Fruit fly (Drosophila melanogaster) whole organism, embryonic: ENCODE results near the gene CG44158.
A peak's percentile ranks its signal among the peaks of the same experiment; 100 is the strongest.

ENCODE experiments used
- Abd-B ChIP-seq: fragments of 200-800 bp; sonication (Bioruptor generic); optimal IDR thresholded peaks from 2 replicates; lab custom pipeline; 2018; ENCODE audit warnings: missing biosample characterization, mild to moderate bottlenecking, missing genetic modification characterization, moderate library complexity
- CG10274 ChIP-seq: fragments of 200-800 bp; sonication (Bioruptor generic); optimal IDR thresholded peaks from 3 replicates; lab custom pipeline; 2017; ENCODE audit warnings: missing biosample characterization, mild to moderate bottlenecking, missing genetic modification characterization
- CG11456 ChIP-seq: fragments of 200-800 bp; sonication (Bioruptor generic); IDR thresholded peaks from 3 replicates; pipeline ENCODE4 v1.3.6; 2022; ENCODE audit warnings: missing biosample characterization, missing genetic modification characterization
- CG12104 ChIP-seq: fragments of 200-800 bp; sonication (Bioruptor generic); optimal IDR thresholded peaks from 3 replicates; lab custom pipeline; 2016; ENCODE audit warnings: missing biosample characterization, missing genetic modification characterization
- CG12942 ChIP-seq: fragments of 200-800 bp; sonication (Bioruptor generic); optimal IDR thresholded peaks from 3 replicates; lab custom pipeline; 2016; ENCODE audit warnings: missing biosample characterization, missing genetic modification characterization
- CG13624 ChIP-seq: fragments of 200-800 bp; sonication (Bioruptor generic); optimal IDR thresholded peaks from 2 replicates; lab custom pipeline; 2016; ENCODE audit warnings: missing biosample characterization, missing genetic modification characterization
- CG14860 ChIP-seq: fragments of 200-800 bp; sonication (Bioruptor generic); IDR thresholded peaks from 3 replicates; pipeline ENCODE4 v1.3.6; 2022; ENCODE audit warnings: missing biosample characterization, missing genetic modification characterization; ENCODE audit not compliant: partially characterized antibody
- CG15269 ChIP-seq: fragments of 200-800 bp; sonication (Bioruptor generic); optimal IDR thresholded peaks from 2 replicates; lab custom pipeline; 2018; ENCODE audit warnings: missing biosample characterization, mild to moderate bottlenecking, missing genetic modification characterization, moderate library complexity
- CG18262 ChIP-seq: fragments of 200-800 bp; optimal IDR thresholded peaks from 3 replicates; lab custom pipeline; 2019; ENCODE audit warnings: missing biosample characterization, mild to moderate bottlenecking, missing genetic modification characterization, moderate library complexity
- CG18476 ChIP-seq: fragments of 200-800 bp; sonication (Bioruptor generic); optimal IDR thresholded peaks from 2 replicates; lab custom pipeline; 2016; ENCODE audit warnings: missing biosample characterization, mild to moderate bottlenecking, missing genetic modification characterization
- CG3726 ChIP-seq: fragments of 200-800 bp; sonication (Bioruptor generic); IDR thresholded peaks from 3 replicates; pipeline ENCODE4, ENCODE4 v1.3.6; 2022; ENCODE audit warnings: missing biosample characterization, missing genetic modification characterization
- CG8765 ChIP-seq: fragments of 200-800 bp; sonication (Bioruptor generic); IDR thresholded peaks from 2 replicates; pipeline ENCODE4 v1.3.6; 2022; ENCODE audit warnings: missing biosample characterization, missing genetic modification characterization
- CG9215 ChIP-seq: fragments of 200-800 bp; sonication (Bioruptor generic); IDR thresholded peaks from 2 replicates; pipeline ENCODE4 v1.3.6; 2022; ENCODE audit warnings: missing biosample characterization, missing genetic modification characterization
- CG9609 ChIP-seq: fragments of 200-800 bp; sonication (Bioruptor generic); optimal IDR thresholded peaks from 3 replicates; lab custom pipeline; 2016; ENCODE audit warnings: missing biosample characterization, missing genetic modification characterization
- CTCF ChIP-seq: fragments of 200-800 bp; sonication (Bioruptor generic); optimal IDR thresholded peaks from 2 replicates; lab custom pipeline; 2017; ENCODE audit warnings: missing biosample characterization, mild to moderate bottlenecking, missing genetic modification characterization, moderate library complexity
- Chrac-16 ChIP-seq: fragments of 200-800 bp; sonication (Bioruptor generic); optimal IDR thresholded peaks from 3 replicates; lab custom pipeline; 2016; ENCODE audit warnings: missing biosample characterization, missing genetic modification characterization
- D ChIP-seq, 2 experiments: fragments of 200-800 bp in 1 of 2; fragments of >200 bp in 1 of 2; sonication (Bioruptor generic) in 1 of 2; optimal IDR thresholded peaks; 2 replicates in 1 of 2; 3 replicates in 1 of 2; lab custom pipeline; 2017; ENCODE audit warnings: mild to moderate bottlenecking in 1 of 2, missing biosample characterization in 1 of 2, missing genetic modification characterization in 1 of 2, missing genetic modification reagents in 1 of 2
- ERR ChIP-seq: fragments of 200-800 bp; sonication (Bioruptor generic); optimal IDR thresholded peaks from 2 replicates; lab custom pipeline; 2016; ENCODE audit warnings: missing biosample characterization, missing genetic modification characterization
- Fer1 ChIP-seq: fragments of 200-800 bp; sonication (Bioruptor generic); optimal IDR thresholded peaks from 2 replicates; lab custom pipeline; 2017; ENCODE audit warnings: missing biosample characterization, mild to moderate bottlenecking, missing genetic modification characterization
- Fer3 ChIP-seq: fragments of 200-800 bp; sonication (Bioruptor generic); optimal IDR thresholded peaks from 2 replicates; lab custom pipeline; 2018; ENCODE audit warnings: missing biosample characterization, mild to moderate bottlenecking, missing genetic modification characterization, moderate library complexity
- HLH4C ChIP-seq: fragments of 200-800 bp; sonication (Bioruptor generic); IDR thresholded peaks from 3 replicates; pipeline ENCODE4 v1.3.6; 2022; ENCODE audit warnings: missing biosample characterization, missing genetic modification characterization; ENCODE audit not compliant: partially characterized antibody
- HLH54F ChIP-seq: fragments of 200-800 bp; sonication (Bioruptor generic); optimal IDR thresholded peaks from 3 replicates; lab custom pipeline; 2016; ENCODE audit warnings: missing biosample characterization, missing genetic modification characterization
- Hr3 ChIP-seq: fragments of 200-800 bp; sonication (Bioruptor generic); optimal IDR thresholded peaks from 3 replicates; lab custom pipeline; 2016; ENCODE audit warnings: missing biosample characterization, missing genetic modification characterization
- Hr78 ChIP-seq, 2 experiments: fragments of 200-800 bp in 1 of 2; fragments of >200 bp in 1 of 2; sonication (Bioruptor generic) in 1 of 2; optimal IDR thresholded peaks; 2 replicates each; lab custom pipeline; 2017 to 2019; ENCODE audit warnings: missing biosample characterization in 2 of 2, missing genetic modification characterization in 2 of 2, mild to moderate bottlenecking in 1 of 2, moderate library complexity in 1 of 2
- MBD-R2 ChIP-seq: fragments of 200-800 bp; sonication (Bioruptor generic); IDR thresholded peaks from 2 replicates; pipeline ENCODE4 v1.3.6; 2022; ENCODE audit warnings: missing biosample characterization, missing genetic modification characterization
- NC2α ChIP-seq: fragments of 200-800 bp; sonication (Bioruptor generic); optimal IDR thresholded peaks from 2 replicates; lab custom pipeline; 2016; ENCODE audit warnings: missing biosample characterization, missing genetic modification characterization
- NK7.1 ChIP-seq: fragments of 200-800 bp; sonication (Bioruptor generic); optimal IDR thresholded peaks from 3 replicates; lab custom pipeline; 2016; ENCODE audit warnings: missing biosample characterization, missing genetic modification characterization
- Ravus ChIP-seq: fragments of 200-800 bp; sonication (Bioruptor generic); IDR thresholded peaks from 2 replicates; pipeline ENCODE4 v1.3.6; 2022; ENCODE audit warnings: missing biosample characterization, missing genetic modification characterization
- TFAM ChIP-seq: fragments of 200-800 bp; sonication (Bioruptor generic); optimal IDR thresholded peaks from 2 replicates; lab custom pipeline; 2017; ENCODE audit warnings: missing biosample characterization, missing genetic modification characterization, inconsistent platforms
- Tbp ChIP-seq: fragments of >200 bp; optimal IDR thresholded peaks from 2 replicates; lab custom pipeline; 2018; ENCODE audit warnings: missing biosample characterization, missing genetic modification characterization
- Usf ChIP-seq: fragments of 200-800 bp; sonication (Bioruptor generic); optimal IDR thresholded peaks from 2 replicates; lab custom pipeline; 2017; ENCODE audit warnings: missing genotype, missing biosample characterization, missing genetic modification characterization
- Xbp1 ChIP-seq: fragments of 200-800 bp; sonication (Bioruptor generic); optimal IDR thresholded peaks from 3 replicates; lab custom pipeline; 2016; ENCODE audit warnings: missing biosample characterization, mild to moderate bottlenecking, missing genetic modification characterization
- ase ChIP-seq: fragments of 200-800 bp; sonication (Bioruptor generic); IDR thresholded peaks from 3 replicates; pipeline ENCODE4 v1.3.6; 2022; ENCODE audit warnings: missing biosample characterization, missing genetic modification characterization
- bcd ChIP-seq: fragments of 200-800 bp; sonication (Bioruptor generic); optimal IDR thresholded peaks from 2 replicates; lab custom pipeline; 2017; ENCODE audit warnings: missing biosample characterization, mild to moderate bottlenecking, missing genetic modification characterization
- cato ChIP-seq: fragments of 200-800 bp; sonication (Bioruptor generic); optimal IDR thresholded peaks from 2 replicates; lab custom pipeline; 2016; ENCODE audit warnings: missing biosample characterization, missing genetic modification characterization, borderline replicate concordance
- chif ChIP-seq, 2 experiments: fragments of 200-800 bp; sonication (Bioruptor generic); optimal IDR thresholded peaks; 3 replicates each; lab custom pipeline; 2016; ENCODE audit warnings: missing biosample characterization in 2 of 2, missing genetic modification characterization in 2 of 2
- dysf ChIP-seq: fragments of 200-800 bp; sonication (Bioruptor generic); IDR thresholded peaks from 3 replicates; pipeline ENCODE4 v1.3.6; 2022; ENCODE audit warnings: missing biosample characterization, missing genetic modification characterization
- esg ChIP-seq: fragments of 200-800 bp; sonication (Bioruptor generic); conservative IDR thresholded peaks from 2 replicates; pipeline ENCODE4 v1.3.6; 2022; ENCODE audit warnings: missing biosample characterization, missing genetic modification characterization
- eyg ChIP-seq: fragments of 200-800 bp; sonication (Bioruptor generic); optimal IDR thresholded peaks from 3 replicates; lab custom pipeline; 2016; ENCODE audit warnings: missing biosample characterization, missing genetic modification characterization
- fd96Cb ChIP-seq: fragments of 200-800 bp; sonication (Bioruptor generic); optimal IDR thresholded peaks from 2 replicates; lab custom pipeline; 2018; ENCODE audit warnings: missing biosample characterization, mild to moderate bottlenecking, missing genetic modification characterization, moderate library complexity
- fu2 ChIP-seq: fragments of 200-800 bp; sonication (Bioruptor generic); optimal IDR thresholded peaks from 2 replicates; lab custom pipeline; 2016; ENCODE audit warnings: missing biosample characterization, missing genetic modification characterization
- gce ChIP-seq: fragments of 200-800 bp; sonication (Bioruptor generic); IDR thresholded peaks from 3 replicates; pipeline ENCODE4 v1.3.6; 2022; ENCODE audit warnings: missing biosample characterization, missing genetic modification characterization
- gt ChIP-seq: fragments of 200-800 bp; sonication (Bioruptor generic); IDR thresholded peaks from 2 replicates; pipeline ENCODE4 v1.3.6; 2022; ENCODE audit warnings: missing biosample characterization, missing genetic modification characterization
- h ChIP-seq: fragments of >200 bp; optimal IDR thresholded peaks from 2 replicates; lab custom pipeline; 2017
- knrl ChIP-seq: fragments of 200-800 bp; sonication (Bioruptor generic); IDR thresholded peaks from 3 replicates; pipeline ENCODE4 v1.3.6; 2022; ENCODE audit warnings: missing biosample characterization, missing genetic modification characterization; ENCODE audit not compliant: partially characterized antibody
- sc ChIP-seq, 3 experiments: fragments of >200 bp in 2 of 3; fragments of 200-800 bp in 1 of 3; sonication (Bioruptor generic) in 1 of 3; optimal IDR thresholded peaks; 2 replicates in 2 of 3; 3 replicates in 1 of 3; lab custom pipeline; 2017; ENCODE audit warnings: mild to moderate bottlenecking in 1 of 3, missing biosample characterization in 1 of 3, missing genetic modification characterization in 1 of 3, missing genetic modification reagents in 1 of 3
- sima ChIP-seq: fragments of 200-800 bp; sonication (Bioruptor generic); optimal IDR thresholded peaks from 2 replicates; lab custom pipeline; 2016; ENCODE audit warnings: missing biosample characterization, missing genetic modification characterization
- tio ChIP-seq: fragments of 200-800 bp; sonication (Bioruptor generic); optimal IDR thresholded peaks from 2 replicates; lab custom pipeline; 2017; ENCODE audit warnings: missing biosample characterization, missing genetic modification characterization, inconsistent platforms
- tll ChIP-seq, 2 experiments: fragments of 200-800 bp in 1 of 2; fragments of >200 bp in 1 of 2; sonication (Bioruptor generic) in 1 of 2; optimal IDR thresholded peaks; 2 replicates each; lab custom pipeline; 2017 to 2019; ENCODE audit warnings: missing biosample characterization in 2 of 2, missing genetic modification characterization in 2 of 2, mild to moderate bottlenecking in 1 of 2, moderate library complexity in 1 of 2
- trem ChIP-seq: fragments of 200-800 bp; optimal IDR thresholded peaks from 3 replicates; lab custom pipeline; 2019; ENCODE audit warnings: missing biosample characterization, mild to moderate bottlenecking, missing genetic modification characterization, moderate library complexity
- zen ChIP-seq: fragments of 200-800 bp; sonication (Bioruptor generic); optimal IDR thresholded peaks from 3 replicates; lab custom pipeline; 2018; ENCODE audit warnings: missing biosample characterization, mild to moderate bottlenecking, missing genetic modification characterization, moderate library complexity

Gene CG44158

DNA sequence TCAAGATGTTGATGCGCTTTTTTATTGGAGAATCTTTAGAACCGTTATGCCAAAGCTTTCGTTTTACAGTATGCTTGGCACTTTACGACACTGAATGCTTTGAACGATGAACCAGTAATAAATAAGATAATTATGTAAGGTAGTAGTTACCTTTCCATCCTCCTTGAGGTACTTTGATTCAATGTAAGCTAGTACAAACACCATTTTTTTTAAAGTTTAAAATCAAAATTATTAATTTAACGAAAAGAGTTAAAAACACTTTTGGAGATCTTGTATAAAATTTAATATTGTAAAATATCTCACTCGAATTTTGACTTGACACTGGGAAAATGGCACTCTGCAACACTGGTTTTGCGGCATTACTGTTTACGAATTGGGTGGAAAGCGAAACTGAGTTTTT is 23.2 kb upstream of the CG44158 start, which contains the start of the genes Arp5 and CG7208 (continued):
- peak; percentile 70 for TF ChIP-seq Fer1 (GFP tag; lab: Kevin White, UChicago)
- TF ChIP-seq fu2 (GFP tag; lab: Kevin White, UChicago), result peak; percentile 62
- TF ChIP-seq tio (GFP tag; lab: Kevin White, UChicago), result no peak
- TF ChIP-seq ERR (GFP tag; lab: Kevin White, UChicago), result no peak
- TF ChIP-seq Fer3 (tag; lab: Kevin White, UChicago), result peak; percentile 77
- peak; percentile 83 for TF ChIP-seq MBD-R2 (GFP tag; lab: Robert Waterston, UW)
- peak; percentile 75 for TF ChIP-seq Hr3 (GFP tag; lab: Kevin White, UChicago)
- TF ChIP-seq ase (GFP tag; lab: Robert Waterston, UW), result peak; percentile 8; the same call in 1 of the 3 replicates
- TF ChIP-seq TFAM, result no peak
- TF ChIP-seq D (optimal IDR thresholded peaks at IDR 0.05; lab: Kevin White, UChicago), result no peak
- TF ChIP-seq D (GFP tag; optimal IDR thresholded peaks at IDR 0.05; lab: Kevin White, UChicago), result no peak
- TF ChIP-seq CG11456, result 0 out of 3 replicates have a peak, but pooled peaks have one; percentile 59
- peak; percentile 78 for TF ChIP-seq Xbp1 (GFP tag; lab: Kevin White, UChicago)
- peak; percentile 61 for TF ChIP-seq CG12104
- peak; percentile 85 for TF ChIP-seq Abd-B (GFP tag; lab: Kevin White, UChicago)
- TF ChIP-seq CG8765 (GFP tag; lab: Robert Waterston, UW), result no peak
- TF ChIP-seq Tbp, result no peak
- TF ChIP-seq CG18476 (GFP tag; lab: Kevin White, UChicago), result peak; percentile 63
- TF ChIP-seq sc (optimal IDR thresholded peaks at IDR 0.05; lab: Kevin White, UChicago), result no peak
- peak; percentile 47 for TF ChIP-seq sc (GFP tag; optimal IDR thresholded peaks at IDR 0.05; lab: Kevin White, UChicago)
- TF ChIP-seq Hr78 (GFP tag; optimal IDR thresholded peaks at IDR 0.05; lab: Kevin White, UChicago), result no peak
- TF ChIP-seq gce, result no peak
- peak; percentile 31 for TF ChIP-seq CG9609 (GFP tag; lab: Kevin White, UChicago)
- TF ChIP-seq HLH4C (GFP tag; lab: Robert Waterston, UW), result no peak
- TF ChIP-seq tll (GFP tag; optimal IDR thresholded peaks at IDR 0.05; lab: Kevin White, UChicago), result no peak
- TF ChIP-seq cato (GFP tag; lab: Kevin White, UChicago), result peak; percentile 34
- TF ChIP-seq zen (tag; lab: Kevin White, UChicago), result peak; percentile 57
- peak; percentile 62 for TF ChIP-seq fd96Cb (tag; lab: Kevin White, UChicago)
- peak; percentile 70 for TF ChIP-seq CG13624 (GFP tag; lab: Kevin White, UChicago)
- no peak for TF ChIP-seq eyg (GFP tag; lab: Kevin White, UChicago)
- peak; percentile 6 for TF ChIP-seq CTCF (GFP tag; lab: Kevin White, UChicago)
- TF ChIP-seq CG14860, result no peak
- TF ChIP-seq Ravus, result no peak
- TF ChIP-seq bcd, result peak; percentile 74
- TF ChIP-seq h (lab: Kevin White, UChicago), result no peak
- peak; percentile 50 for TF ChIP-seq esg
- no peak for TF ChIP-seq knrl
- TF ChIP-seq gt, result no peak
- peak; percentile 70 for TF ChIP-seq dysf (GFP tag; lab: Robert Waterston, UW)
- no peak for TF ChIP-seq NK7.1
- TF ChIP-seq sima (GFP tag; lab: Kevin White, UChicago), result no peak
- no peak for TF ChIP-seq CG10274
- peak; percentile 58 for TF ChIP-seq trem
- TF ChIP-seq CG3726 (GFP tag; lab: Robert Waterston, UW), result no peak
- peak; percentile 40 to 61 for TF ChIP-seq chif (GFP tag; optimal IDR thresholded peaks at IDR 0.05; lab: Kevin White, UChicago)
- TF ChIP-seq CG15269 (tag; lab: Kevin White, UChicago), result no peak
- peak; percentile 69 for TF ChIP-seq CG9215 (GFP tag; lab: Robert Waterston, UW)
- TF ChIP-seq NC2α (GFP tag; lab: Kevin White, UChicago), result peak; percentile 6
- peak; percentile 1 for TF ChIP-seq Usf (GFP tag; lab: Kevin White, UChicago)
- TF ChIP-seq CG18262 (tag; lab: Kevin White, UChicago), result peak; percentile 71
- peak; percentile 69 for TF ChIP-seq CG12942
- TF ChIP-seq Chrac-16 (GFP tag; lab: Kevin White, UChicago), result peak; percentile 78
- TF ChIP-seq HLH54F (GFP tag; lab: Kevin White, UChicago), result peak; percentile 57
